Worm (Caenorhabditis elegans) whole organism, young adult: Measurements from ENCODE around the gene C15H11.10.

Source experiments
- Y56A3A.18 ChIP-seq: fragments of 200-800 bp; sonication (Bioruptor generic); IDR thresholded peaks from 2 replicates; pipeline ENCODE4 v1.3.6; 2022; ENCODE audit warnings: missing genetic modification reagents, missing genetic modification characterization, missing compliant biosample characterization
- Y95B8A.8 ChIP-seq: fragments of 200-800 bp; sonication (Bioruptor generic); IDR thresholded peaks from 2 replicates; pipeline ENCODE4 v1.3.6; 2022; ENCODE audit warnings: missing genetic modification reagents, missing genetic modification characterization, missing compliant biosample characterization
- aptf-2 ChIP-seq: fragments of 200-800 bp; sonication (Bioruptor generic); conservative IDR thresholded peaks from 2 replicates; pipeline ENCODE4 v1.3.6; 2022; ENCODE audit warnings: missing genetic modification reagents, missing genetic modification characterization, missing compliant biosample characterization
- ekl-4 ChIP-seq: fragments of 200-800 bp; sonication (Bioruptor generic); IDR thresholded peaks from 2 replicates; pipeline ENCODE4 v1.3.6; 2022; ENCODE audit warnings: missing genetic modification reagents, missing genetic modification characterization, missing compliant biosample characterization
- lag-1 ChIP-seq: fragments of 200-800 bp; sonication (Bioruptor generic); IDR thresholded peaks from 2 replicates; pipeline ENCODE4 v1.3.6; 2022; ENCODE audit warnings: missing genetic modification reagents, missing genetic modification characterization, missing compliant biosample characterization
- lir-1 ChIP-seq: fragments of 200-800 bp; sonication (Bioruptor generic); conservative IDR thresholded peaks from 2 replicates; pipeline ENCODE4 v1.3.6; 2022; ENCODE audit warnings: missing genetic modification reagents, missing genetic modification characterization, missing compliant biosample characterization
- nfya-1 ChIP-seq: sonication (generic microtip); optimal IDR thresholded peaks from 2 replicates; lab custom pipeline; 2017; ENCODE audit warnings: antibody characterized with exemption, missing compliant biosample characterization, missing genetic modification characterization, borderline replicate concordance; ENCODE audit not compliant: insufficient read depth

ce11 chrV:14405647-14406046, 13.7 kb downstream of the C15H11.10 start:
- TF ChIP-seq lag-1 (GFP tag; lab: Robert Waterston, UW) (no peak), nfya-1 (tag; lab: Kevin White, UChicago) (no peak), ekl-4 (GFP tag; lab: Robert Waterston, UW) (no peak), aptf-2 (GFP tag; lab: Robert Waterston, UW) (no peak), Y56A3A.18 (GFP tag; lab: Robert Waterston, UW) (no peak), Y95B8A.8 (GFP tag; lab: Robert Waterston, UW) (no peak), lir-1 (GFP tag; lab: Robert Waterston, UW) (no peak)
